Worm (Caenorhabditis elegans) whole organism, L4 larva: ENCODE measurements around the gene F36D4.4.
A peak's percentile ranks its signal among the peaks of the same experiment; 100 is the strongest.

Source experiments
- F10B5.3 ChIP-seq: sonication (generic microtip); optimal IDR thresholded peaks from 2 replicates; lab custom pipeline; 2016; ENCODE audit warnings: mild to moderate bottlenecking, missing genetic modification characterization, missing compliant biosample characterization
- F26F4.8 ChIP-seq: fragments of 200-800 bp; sonication (Bioruptor generic); conservative IDR thresholded peaks from 2 replicates; pipeline ENCODE4 v1.3.6; 2022; ENCODE audit warnings: missing genetic modification characterization, missing compliant biosample characterization
- F37D6.2 ChIP-seq: sonication (generic microtip); optimal IDR thresholded peaks from 2 replicates; lab custom pipeline; 2016; ENCODE audit warnings: mild to moderate bottlenecking, missing genetic modification characterization, missing compliant biosample characterization
- F49E8.2 ChIP-seq: sonication (generic microtip); optimal IDR thresholded peaks from 2 replicates; lab custom pipeline; 2016; ENCODE audit warnings: missing compliant biosample characterization, mild to moderate bottlenecking, missing genetic modification characterization, borderline replicate concordance
- R02D3.7 ChIP-seq: fragments of 150-350 bp; sonication (generic microtip); optimal IDR thresholded peaks from 3 replicates; lab custom pipeline; 2014; ENCODE audit warnings: missing biosample characterization, missing genetic modification characterization
- T20F7.1 ChIP-seq: fragments of 200-800 bp; sonication (Bioruptor generic); optimal IDR thresholded peaks from 2 replicates; lab custom pipeline; 2018; ENCODE audit warnings: mild to moderate bottlenecking, missing genetic modification characterization, missing compliant biosample characterization
- T26A8.4 ChIP-seq: fragments of 200-800 bp; sonication (Bioruptor generic); IDR thresholded peaks from 2 replicates; pipeline ENCODE4 v1.3.6; 2022; ENCODE audit warnings: missing genetic modification characterization, missing compliant biosample characterization
- ZK546.5 ChIP-seq, 2 experiments: sonication (generic microtip); optimal IDR thresholded peaks; 2 replicates each; lab custom pipeline; 2017; ENCODE audit warnings: missing biosample characterization in 2 of 2, missing genetic modification characterization in 2 of 2
- aha-1 ChIP-seq: fragments of 150-350 bp; peaks from one replicate; lab custom pipeline; 2014; ENCODE audit warnings: missing biosample characterization, missing genetic modification characterization
- ama-1 ChIP-seq: fragments of 150-350 bp; optimal IDR thresholded peaks from 2 replicates; lab custom pipeline; 2014; ENCODE audit warnings: inconsistent platforms, mixed read lengths
- ceh-20 ChIP-seq: fragments of 200-800 bp; sonication (Bioruptor generic); IDR thresholded peaks from 2 replicates; pipeline ENCODE4 v1.3.6; 2022; ENCODE audit warnings: missing genetic modification reagents, missing genetic modification characterization, missing compliant biosample characterization
- ceh-32 ChIP-seq: sonication (generic microtip); optimal IDR thresholded peaks from 2 replicates; lab custom pipeline; 2016; ENCODE audit warnings: mild to moderate bottlenecking, missing genetic modification characterization, missing compliant biosample characterization; ENCODE audit not compliant: poor library complexity
- ceh-44 ChIP-seq: fragments of 200-800 bp; sonication (Bioruptor generic); IDR thresholded peaks from 2 replicates; pipeline ENCODE4 v1.3.6; 2022; ENCODE audit warnings: missing genetic modification reagents, missing genetic modification characterization, missing compliant biosample characterization
- ceh-62 ChIP-seq: sonication (generic microtip); optimal IDR thresholded peaks from 2 replicates; lab custom pipeline; 2017; ENCODE audit warnings: missing biosample characterization, missing genetic modification characterization
- ces-1 ChIP-seq: fragments of 150-350 bp; sonication (generic microtip); optimal IDR thresholded peaks from 4 replicates; lab custom pipeline; 2014; ENCODE audit warnings: missing biosample characterization, missing genetic modification reagents, missing genetic modification characterization
- cey-2 ChIP-seq: sonication (generic microtip); optimal IDR thresholded peaks from 3 replicates; lab custom pipeline; 2017; ENCODE audit warnings: missing genetic modification characterization, mild to moderate bottlenecking, missing compliant biosample characterization, antibody characterized with exemption, borderline replicate concordance; ENCODE audit not compliant: insufficient read depth
- daf-16 ChIP-seq, 3 experiments: sonication (generic microtip); optimal IDR thresholded peaks; 2 replicates each; lab custom pipeline; 2016 to 2017; ENCODE audit warnings: missing genetic modification characterization in 3 of 3, missing genetic modification reagents in 3 of 3, mild to moderate bottlenecking in 2 of 3, missing compliant biosample characterization in 2 of 3, missing biosample characterization in 1 of 3, moderate library complexity in 1 of 3
- daf-8 ChIP-seq: fragments of 200-800 bp; sonication (Bioruptor generic); IDR thresholded peaks from 2 replicates; pipeline ENCODE4 v1.3.6; 2022; ENCODE audit warnings: missing genetic modification characterization, missing compliant biosample characterization
- duxl-1 ChIP-seq: sonication (generic microtip); optimal IDR thresholded peaks from 2 replicates; lab custom pipeline; 2016; ENCODE audit warnings: mild to moderate bottlenecking, missing genetic modification characterization, moderate library complexity, missing compliant biosample characterization; ENCODE audit not compliant: poor library complexity
- dve-1 ChIP-seq: sonication (generic microtip); optimal IDR thresholded peaks from 2 replicates; lab custom pipeline; 2017; ENCODE audit warnings: antibody characterized with exemption, mild to moderate bottlenecking, missing genetic modification characterization, missing compliant biosample characterization; ENCODE audit not compliant: insufficient read depth
- egl-27 ChIP-seq: sonication (generic microtip); optimal IDR thresholded peaks from 3 replicates; lab custom pipeline; 2017; ENCODE audit warnings: missing biosample characterization, missing genetic modification reagents, missing genetic modification characterization
- egl-43 ChIP-seq: fragments of 200-800 bp; sonication (Bioruptor generic); IDR thresholded peaks from 2 replicates; pipeline ENCODE4 v1.3.6; 2022; ENCODE audit warnings: missing genetic modification reagents, missing genetic modification characterization, missing compliant biosample characterization
- gei-8 ChIP-seq: fragments of 200-800 bp; sonication (Bioruptor generic); optimal IDR thresholded peaks from 2 replicates; lab custom pipeline; 2018; ENCODE audit warnings: mild to moderate bottlenecking, missing genetic modification characterization, missing compliant biosample characterization
- hif-1 ChIP-seq, 2 experiments: sonication (generic microtip); optimal IDR thresholded peaks; 2 replicates each; lab custom pipeline; 2016 to 2017; ENCODE audit warnings: missing compliant biosample characterization in 2 of 2, missing genetic modification characterization in 2 of 2, missing genetic modification reagents in 2 of 2, missing genotype in 2 of 2, mild to moderate bottlenecking in 1 of 2
- hlh-30 ChIP-seq: sonication (generic microtip); optimal IDR thresholded peaks from 2 replicates; lab custom pipeline; 2017; ENCODE audit warnings: antibody characterized with exemption, mild to moderate bottlenecking, missing genetic modification characterization, missing compliant biosample characterization; ENCODE audit not compliant: insufficient read depth
- jun-1 ChIP-seq: fragments of 150-350 bp; optimal IDR thresholded peaks from 2 replicates; lab custom pipeline; 2014; ENCODE audit warnings: missing biosample characterization, missing genetic modification reagents, missing genetic modification characterization
- lin-1 ChIP-seq: fragments of 200-800 bp; sonication (Bioruptor generic); IDR thresholded peaks from 2 replicates; pipeline ENCODE4 v1.3.6; 2022; ENCODE audit warnings: missing genetic modification reagents, missing genetic modification characterization, missing compliant biosample characterization
- lin-13 ChIP-seq: fragments of 150-350 bp; optimal IDR thresholded peaks from 2 replicates; lab custom pipeline; 2014; ENCODE audit warnings: missing biosample characterization, missing genetic modification reagents, missing genetic modification characterization
- lin-15B ChIP-seq: fragments of 150-350 bp; sonication (generic microtip); optimal IDR thresholded peaks from 3 replicates; lab custom pipeline; 2014; ENCODE audit warnings: missing biosample characterization, missing genetic modification characterization
- lin-39 ChIP-seq: fragments of 150-350 bp; optimal IDR thresholded peaks from 2 replicates; lab custom pipeline; 2014; ENCODE audit warnings: missing biosample characterization, missing genetic modification reagents, missing genetic modification characterization
- lir-3 ChIP-seq: sonication (generic microtip); optimal IDR thresholded peaks from 2 replicates; lab custom pipeline; 2016; ENCODE audit warnings: mild to moderate bottlenecking, missing genetic modification characterization, missing compliant biosample characterization
- mes-2 ChIP-seq: sonication (generic microtip); optimal IDR thresholded peaks from 2 replicates; lab custom pipeline; 2016; ENCODE audit warnings: missing genotype, mild to moderate bottlenecking, missing genetic modification characterization, missing compliant biosample characterization; ENCODE audit not compliant: poor library complexity, severe bottlenecking
- mxl-3 ChIP-seq: fragments of 200-800 bp; sonication (Bioruptor generic); optimal IDR thresholded peaks from 2 replicates; lab custom pipeline; 2018; ENCODE audit warnings: mild to moderate bottlenecking, missing genetic modification characterization, missing compliant biosample characterization
- nhr-10 ChIP-seq: fragments of 150-350 bp; optimal IDR thresholded peaks from 2 replicates; lab custom pipeline; 2014; ENCODE audit warnings: missing biosample characterization, missing genetic modification characterization
- nhr-102 ChIP-seq: sonication (generic microtip); optimal IDR thresholded peaks from 2 replicates; lab custom pipeline; 2016; ENCODE audit warnings: mild to moderate bottlenecking, missing genetic modification characterization, moderate library complexity, missing compliant biosample characterization
- nhr-11 ChIP-seq: fragments of 150-350 bp; optimal IDR thresholded peaks from 2 replicates; lab custom pipeline; 2014; ENCODE audit warnings: missing biosample characterization, missing genetic modification characterization
- nhr-111 ChIP-seq: fragments of 200-800 bp; sonication (Bioruptor generic); optimal IDR thresholded peaks from 2 replicates; lab custom pipeline; 2018; ENCODE audit warnings: mild to moderate bottlenecking, missing genetic modification characterization, missing compliant biosample characterization
- nhr-237 ChIP-seq: sonication (generic microtip); optimal IDR thresholded peaks from 2 replicates; lab custom pipeline; 2017; ENCODE audit warnings: missing biosample characterization, missing genetic modification characterization
- nhr-42 ChIP-seq: fragments of 200-800 bp; sonication (Bioruptor generic); IDR thresholded peaks from 2 replicates; pipeline ENCODE4 v1.3.6; 2022; ENCODE audit warnings: missing genetic modification characterization, missing compliant biosample characterization
- pha-4 ChIP-seq, 2 experiments: fragments of 150-350 bp in 1 of 2; fragments of 200-800 bp in 1 of 2; sonication (Bioruptor generic) in 1 of 2; IDR thresholded peaks in 1 of 2; optimal IDR thresholded peaks in 1 of 2; 2 replicates each; pipeline versions ENCODE4 v1.3.6 to Lab custom; 2014 to 2022; ENCODE audit warnings: missing genetic modification characterization in 2 of 2, missing genetic modification reagents in 2 of 2, missing biosample characterization in 1 of 2, missing compliant biosample characterization in 1 of 2
- php-3 ChIP-seq: fragments of 200-800 bp; sonication (Bioruptor generic); IDR thresholded peaks from 2 replicates; pipeline ENCODE4 v1.3.6; 2022; ENCODE audit warnings: missing genetic modification reagents, missing genetic modification characterization, missing compliant biosample characterization
- rbr-2 ChIP-seq: sonication (generic microtip); optimal IDR thresholded peaks from 2 replicates; lab custom pipeline; 2016; ENCODE audit warnings: missing genotype, missing genetic modification characterization, missing compliant biosample characterization
- spr-1 ChIP-seq: sonication (generic microtip); optimal IDR thresholded peaks from 2 replicates; lab custom pipeline; 2016; ENCODE audit warnings: mild to moderate bottlenecking, missing genetic modification characterization, missing compliant biosample characterization
- tag-97 ChIP-seq: fragments of 200-800 bp; sonication (Bioruptor generic); IDR thresholded peaks from 2 replicates; pipeline ENCODE4 v1.3.6; 2022; ENCODE audit warnings: missing genetic modification characterization, missing compliant biosample characterization
- unc-39 ChIP-seq: sonication (generic microtip); optimal IDR thresholded peaks from 2 replicates; lab custom pipeline; 2017; ENCODE audit warnings: missing biosample characterization, missing genetic modification characterization
- unc-62 ChIP-seq, 3 experiments: fragments of 150-350 bp in 1 of 3; sonication (generic microtip); optimal IDR thresholded peaks in 2 of 3; peaks in 1 of 3; 1 replicate in 1 of 3; 2 replicates in 2 of 3; lab custom pipeline; 2014 to 2017; ENCODE audit warnings: missing biosample characterization in 3 of 3, missing genetic modification characterization in 3 of 3, missing genetic modification reagents in 3 of 3, missing genotype in 1 of 3
- zag-1 ChIP-seq: fragments of 150-350 bp; optimal IDR thresholded peaks from 2 replicates; lab custom pipeline; 2014; ENCODE audit warnings: missing biosample characterization, missing genetic modification characterization
- ztf-7 ChIP-seq: fragments of 150-350 bp; optimal IDR thresholded peaks from 2 replicates; lab custom pipeline; 2014; ENCODE audit warnings: missing biosample characterization, missing genetic modification characterization

The F36D4.4 gene

DNA sequence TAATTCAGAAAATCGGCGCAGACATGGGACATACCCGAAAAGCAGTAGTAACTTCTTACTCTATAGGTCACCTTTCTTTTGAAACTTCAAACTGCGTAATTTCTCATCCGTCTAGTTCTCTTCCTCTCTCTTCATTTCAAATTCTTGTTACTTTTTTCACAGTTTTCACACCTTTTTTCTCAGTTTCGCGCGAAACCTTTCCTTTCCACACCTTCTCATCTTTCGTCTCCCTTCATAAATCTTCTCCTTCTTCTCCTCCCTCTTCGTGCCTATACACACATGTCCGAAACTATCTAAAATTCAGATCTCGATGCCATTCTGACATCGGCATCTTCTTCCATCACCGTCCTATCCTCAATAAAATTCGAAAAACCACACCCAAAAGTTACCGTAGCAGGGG, 29.3 kb upstream of the F36D4.4 start, which contains the start of gene wdr-62:
Gene wdr-62, plus strand, starts transcription at position 301 of the 400 bp plus-strand sequence.
- TF ChIP-seq unc-62 (GFP tag; optimal IDR thresholded peaks at IDR 0.05 in 1 of 2; lab: Kevin White, UChicago) (peak in 1 of 2 experiments; percentile 57), unc-62 (tag; optimal IDR thresholded peaks at IDR 0.05; lab: Kevin White, UChicago) (no peak), aha-1 (tag; lab: Kevin White, UChicago) (peak; percentile 48), lin-1 (GFP tag; lab: Robert Waterston, UW) (no peak)

ce11 chrV:9443109-9443508, 28.7 kb upstream of the F36D4.4 start:
- TF ChIP-seq T20F7.1 (GFP tag; lab: Kevin White, UChicago), result no peak
- no peak for TF ChIP-seq nhr-237
- no peak for TF ChIP-seq ama-1 (lab: Kevin White, UChicago)
- TF ChIP-seq pha-4 (GFP tag; IDR thresholded peaks at IDR 0.05; lab: Robert Waterston, UW), result no peak
- no peak for TF ChIP-seq pha-4 (tag; optimal IDR thresholded peaks at IDR 0.05; lab: Kevin White, UChicago)
- no peak for TF ChIP-seq F49E8.2 (tag; lab: Kevin White, UChicago)
- no peak for TF ChIP-seq daf-8 (GFP tag; lab: Robert Waterston, UW)
- TF ChIP-seq egl-43, result no peak
- no peak for TF ChIP-seq lin-15B (tag; lab: Kevin White, UChicago)
- peak; percentile 72 for TF ChIP-seq hlh-30 (tag; lab: Kevin White, UChicago)
- no peak for TF ChIP-seq jun-1 (tag; lab: Kevin White, UChicago)
- TF ChIP-seq ceh-32 (tag; lab: Kevin White, UChicago), result no peak
- TF ChIP-seq tag-97 (GFP tag; lab: Robert Waterston, UW), result no peak
- TF ChIP-seq T26A8.4 (GFP tag; lab: Robert Waterston, UW), result no peak
- no peak for TF ChIP-seq ztf-7 (tag; lab: Kevin White, UChicago)
- TF ChIP-seq nhr-111 (GFP tag; lab: Kevin White, UChicago), result no peak
- no peak for TF ChIP-seq egl-27 (tag; lab: Kevin White, UChicago)
- no peak for TF ChIP-seq gei-8 (GFP tag; lab: Kevin White, UChicago)
- no peak for TF ChIP-seq zag-1 (tag; lab: Kevin White, UChicago)
- TF ChIP-seq nhr-102 (tag; lab: Kevin White, UChicago), result peak; percentile 21
- TF ChIP-seq F37D6.2, result no peak
- no peak for TF ChIP-seq nhr-42 (GFP tag; lab: Robert Waterston, UW)
- TF ChIP-seq cey-2 (tag; lab: Kevin White, UChicago), result no peak
- no peak for TF ChIP-seq duxl-1
- no peak for TF ChIP-seq ceh-44
- no peak for TF ChIP-seq lin-39 (tag; lab: Kevin White, UChicago)
- TF ChIP-seq lir-3 (tag; lab: Kevin White, UChicago), result no peak
- no peak for TF ChIP-seq ZK546.5 (tag; optimal IDR thresholded peaks at IDR 0.05; lab: Kevin White, UChicago)
- no peak for TF ChIP-seq F26F4.8 (GFP tag; lab: Robert Waterston, UW)
- TF ChIP-seq unc-39 (tag; lab: Kevin White, UChicago), result no peak
- peak in 1 of 2 experiments; percentile 1 for TF ChIP-seq daf-16 (GFP tag; optimal IDR thresholded peaks at IDR 0.05; lab: Kevin White, UChicago)
- TF ChIP-seq daf-16 (tag; optimal IDR thresholded peaks at IDR 0.05; lab: Kevin White, UChicago), result peak; percentile 91
- no peak for TF ChIP-seq rbr-2
- TF ChIP-seq ces-1 (GFP tag; lab: Kevin White, UChicago), result no peak
- no peak for TF ChIP-seq spr-1 (tag; lab: Kevin White, UChicago)
- no peak for TF ChIP-seq ceh-20 (GFP tag; lab: Robert Waterston, UW)
- TF ChIP-seq F10B5.3, result no peak
- no peak for TF ChIP-seq hif-1 (tag; optimal IDR thresholded peaks at IDR 0.05; lab: Kevin White, UChicago)
- TF ChIP-seq ceh-62 (tag; lab: Kevin White, UChicago), result no peak
- peak; percentile 50 for TF ChIP-seq nhr-10 (tag; lab: Kevin White, UChicago)
- TF ChIP-seq php-3, result 0 out of 2 replicates have a peak, but pooled peaks have one; percentile 30
- TF ChIP-seq mes-2 (tag; lab: Kevin White, UChicago), result peak; percentile 25
- TF ChIP-seq mxl-3 (GFP tag; lab: Kevin White, UChicago), result peak; percentile 54
- TF ChIP-seq lin-13 (GFP tag; lab: Kevin White, UChicago), result no peak
- no peak for TF ChIP-seq R02D3.7 (tag; lab: Kevin White, UChicago)
- TF ChIP-seq nhr-11 (tag; lab: Kevin White, UChicago), result no peak
- TF ChIP-seq dve-1 (tag; lab: Kevin White, UChicago), result peak; percentile 84
